Worm (Caenorhabditis elegans): ENCODE data around the gene M01H9.5.
A peak's percentile ranks its signal among the peaks of the same experiment; 100 is the strongest.

Gene M01H9.5

ce11 chrIV:4454330-4455173, 10.7 kb upstream of the M01H9.5 start, which contains the start of gene R08C7.11 (continued):
- TF ChIP-seq ceh-79 (tag; optimal IDR thresholded peaks at IDR 0.05), result no peak
- TF ChIP-seq B0336.3 (GFP tag; IDR thresholded peaks at IDR 0.05), result peak; percentile 36; the same call in 1 of the 2 replicates
- TF ChIP-seq attf-6 (GFP tag; IDR thresholded peaks at IDR 0.05), result no peak
- TF ChIP-seq snpc-3.4 (tag; optimal IDR thresholded peaks at IDR 0.05), result no peak
- TF ChIP-seq hmg-1.2 (GFP tag; IDR thresholded peaks at IDR 0.05), result peak; percentile 45; the same call in 1 of the 2 replicates
- TF ChIP-seq F10E7.11 (tag; optimal IDR thresholded peaks at IDR 0.05), result no peak
- no peak for TF ChIP-seq F23B12.7 (tag; optimal IDR thresholded peaks at IDR 0.05; ENCODE audit: insufficient read depth)
- no peak for TF ChIP-seq ztf-25 (GFP tag; IDR thresholded peaks at IDR 0.05)
- no peak for TF ChIP-seq nhr-179 (tag; optimal IDR thresholded peaks at IDR 0.05)
- no peak for TF ChIP-seq C06A6.2 (GFP tag; conservative IDR thresholded peaks at IDR 0.05)
- no peak for TF ChIP-seq F55B11.4 (tag; optimal IDR thresholded peaks at IDR 0.05; ENCODE audit: borderline replicate concordance, insufficient read depth)
- no peak for TF ChIP-seq akir-1 (GFP tag; optimal IDR thresholded peaks at IDR 0.05)
- no peak for TF ChIP-seq ets-4 (GFP tag; optimal IDR thresholded peaks at IDR 0.05)
- TF ChIP-seq tbp1 (GFP tag; optimal IDR thresholded peaks at IDR 0.05), result no peak
- no peak for TF ChIP-seq athp-1 (tag; optimal IDR thresholded peaks at IDR 0.05)
- 0 out of 2 replicates have a peak, but pooled peaks have one; percentile 40 for TF ChIP-seq Y56A3A.18 (GFP tag; IDR thresholded peaks at IDR 0.05)
- TF ChIP-seq gei-17 (GFP tag; optimal IDR thresholded peaks at IDR 0.05), result no peak
- no peak for TF ChIP-seq dpff-1 (tag; optimal IDR thresholded peaks at IDR 0.05)
- no peak for TF ChIP-seq rpc-1 (optimal IDR thresholded peaks at IDR 0.05)
- TF ChIP-seq rpc-1 (tag; optimal IDR thresholded peaks at IDR 0.05), result no peak
- TF ChIP-seq hlh-12 (tag; optimal IDR thresholded peaks at IDR 0.05), result no peak
- no peak for TF ChIP-seq T07F8.4 (tag; optimal IDR thresholded peaks at IDR 0.05)
- no peak for TF ChIP-seq nhr-80 (tag; optimal IDR thresholded peaks at IDR 0.05)
- TF ChIP-seq ceh-100 (GFP tag; IDR thresholded peaks at IDR 0.05), result no peak
- TF ChIP-seq rcor-1 (GFP tag; IDR thresholded peaks at IDR 0.05), result no peak
- TF ChIP-seq K12H6.12 (tag; optimal IDR thresholded peaks at IDR 0.05), result peak; percentile 5
- TF ChIP-seq zfh-2 (GFP tag; conservative IDR thresholded peaks at IDR 0.05), result peak; percentile 88
- no peak for TF ChIP-seq lin-35 (GFP tag; optimal IDR thresholded peaks at IDR 0.05)
- TF ChIP-seq ztf-6 (GFP tag; IDR thresholded peaks at IDR 0.05), result no peak
- peak; percentile 71; the same call in 1 of the 2 replicates for TF ChIP-seq egl-44 (GFP tag; IDR thresholded peaks at IDR 0.05)
- TF ChIP-seq hmg-20 (GFP tag; IDR thresholded peaks at IDR 0.05), result no peak
- TF ChIP-seq cebp-2 (GFP tag; IDR thresholded peaks at IDR 0.05), result no peak
- no peak for TF ChIP-seq lir-1 (GFP tag; conservative IDR thresholded peaks at IDR 0.05)
- TF ChIP-seq lsy-27 (tag; optimal IDR thresholded peaks at IDR 0.05; ENCODE audit: borderline replicate concordance, insufficient read depth), result no peak
- no peak for TF ChIP-seq aptf-3 (GFP tag; IDR thresholded peaks at IDR 0.05)
- TF ChIP-seq F22D6.2 (tag; optimal IDR thresholded peaks at IDR 0.05), result no peak
- TF ChIP-seq unc-62 (GFP tag; optimal IDR thresholded peaks at IDR 0.05), result no peak
- no peak for TF ChIP-seq lin-54 (GFP tag; optimal IDR thresholded peaks at IDR 0.05)
- no peak for TF ChIP-seq madf-6 (GFP tag; IDR thresholded peaks at IDR 0.05)
- no peak for TF ChIP-seq tlf-1 (GFP tag; optimal IDR thresholded peaks at IDR 0.05)
- TF ChIP-seq egl-18 (GFP tag; IDR thresholded peaks at IDR 0.05), result no peak
- TF ChIP-seq lin-40 (tag; optimal IDR thresholded peaks at IDR 0.05), result peak; percentile 32
- no peak for TF ChIP-seq ama-1 (optimal IDR thresholded peaks at IDR 0.05)
- no peak for TF ChIP-seq ama-1 (GFP tag; optimal IDR thresholded peaks at IDR 0.05)
- no peak for TF ChIP-seq lag-1 (GFP tag; IDR thresholded peaks at IDR 0.05)
- no peak for TF ChIP-seq F37B4.10 (GFP tag; IDR thresholded peaks at IDR 0.05)
- TF ChIP-seq T26A5.8 (tag; optimal IDR thresholded peaks at IDR 0.05), result no peak
- no peak for TF ChIP-seq F33H1.4 (GFP tag; IDR thresholded peaks at IDR 0.05)
- peak; percentile 49 for TF ChIP-seq egrh-3 (GFP tag; IDR thresholded peaks at IDR 0.05)
